Fruit fly (Drosophila melanogaster): Measurements from ENCODE around the gene CG6592.

DNA sequence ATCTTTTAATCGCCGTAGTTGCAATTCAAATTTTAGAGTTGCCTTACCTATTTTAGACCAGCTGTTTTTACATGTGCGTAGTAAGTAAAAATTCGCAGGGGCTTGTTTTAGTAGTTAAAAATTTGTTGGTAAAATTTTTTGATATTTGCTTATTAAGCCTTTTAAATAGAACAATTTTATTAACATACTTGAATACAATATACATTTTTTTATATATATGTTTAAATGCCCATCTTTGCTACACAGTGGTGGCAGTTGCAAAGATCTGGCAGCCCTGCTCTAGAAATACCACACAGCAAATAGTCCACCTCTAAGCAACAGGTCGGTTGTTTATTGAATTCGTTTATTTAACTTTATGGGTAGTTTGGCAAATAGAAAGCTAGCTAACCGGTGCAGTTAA lies 35.2 kb downstream of the CG6592 start, which contains the start of the genes CG10467 and loj:
- TF ChIP-seq CG8478 (optimal IDR thresholded peaks at IDR 0.05), result no peak
- no peak for TF ChIP-seq CTCF (optimal IDR thresholded peaks at IDR 0.05)

Data from S2 (cell line).